Fruit fly (Drosophila melanogaster): ENCODE data around the gene osi.

The osi gene

DNA sequence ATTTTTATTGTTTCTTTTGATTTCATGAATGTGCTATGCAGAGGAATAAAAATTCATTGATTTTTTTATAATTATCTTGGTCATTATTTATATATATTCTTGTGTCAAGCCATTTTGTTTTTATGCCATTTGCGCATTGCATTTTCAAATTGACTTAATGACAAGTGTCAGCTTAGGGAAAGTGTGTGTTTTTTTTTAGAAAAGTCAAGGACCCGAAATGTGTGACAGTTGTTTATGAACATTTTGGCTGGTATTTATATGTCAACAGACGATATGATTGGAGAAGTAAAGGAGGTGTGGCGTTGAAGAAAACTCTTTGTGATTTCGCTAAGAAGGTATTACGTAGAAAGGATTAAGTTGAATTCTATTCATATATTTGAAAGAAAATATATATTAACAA is 50.1 kb downstream of the osi start, which contains the start of the genes SclA and SclB:
SclA (plus strand) TSS at position 301 of the 400 bp plus-strand sequence.
SclB (plus strand) TSS at position 301 of the 400 bp plus-strand sequence.
- TF ChIP-seq EcR (GFP tag; optimal IDR thresholded peaks at IDR 0.05) (no peak), CG8478 (optimal IDR thresholded peaks at IDR 0.05) (no peak), pan (optimal IDR thresholded peaks at IDR 0.05) (no peak), usp (GFP tag; optimal IDR thresholded peaks at IDR 0.05) (no peak), psq (optimal IDR thresholded peaks at IDR 0.05) (no peak), Dll (optimal IDR thresholded peaks at IDR 0.05) (no peak)

- no peak for TF ChIP-seq psq (optimal IDR thresholded peaks at IDR 0.05)
- no peak for TF ChIP-seq Dll (optimal IDR thresholded peaks at IDR 0.05)
- TF ChIP-seq pan (optimal IDR thresholded peaks at IDR 0.05): no peak
- TF ChIP-seq EcR (GFP tag; optimal IDR thresholded peaks at IDR 0.05): no peak
- no peak for TF ChIP-seq usp (GFP tag; optimal IDR thresholded peaks at IDR 0.05)
- no peak for TF ChIP-seq CG8478 (optimal IDR thresholded peaks at IDR 0.05)
Observed at dm6 chr2L:16837158-16837557, 50.6 kb downstream of the osi start, which contains the start of gene Nepl9. Gene Nepl9 (minus strand): TSS chr2L:16837258.
